Worm (Caenorhabditis elegans) whole organism, young adult: ENCODE results near the gene srbc-17.

Source experiments
- B0035.1 ChIP-seq: sonication (generic microtip); optimal IDR thresholded peaks from 2 replicates; lab custom pipeline; 2016; ENCODE audit warnings: missing genetic modification characterization, mild to moderate bottlenecking, missing compliant biosample characterization, missing genotype, missing genetic modification reagents
- F10E7.11 ChIP-seq: sonication (generic microtip); optimal IDR thresholded peaks from 2 replicates; lab custom pipeline; 2017; ENCODE audit warnings: mild to moderate bottlenecking, missing genetic modification characterization, moderate library complexity, missing compliant biosample characterization
- F33H1.4 ChIP-seq: fragments of 200-800 bp; sonication (Bioruptor generic); IDR thresholded peaks from 2 replicates; pipeline ENCODE4 v1.3.6; 2022; ENCODE audit warnings: missing genetic modification reagents, missing genetic modification characterization, missing compliant biosample characterization
- F57C9.4 ChIP-seq: sonication (generic microtip); optimal IDR thresholded peaks from 2 replicates; lab custom pipeline; 2017; ENCODE audit warnings: mild to moderate bottlenecking, missing genetic modification characterization, missing compliant biosample characterization
- K11D2.4 ChIP-seq: fragments of 200-800 bp; sonication (Bioruptor generic); IDR thresholded peaks from 2 replicates; pipeline ENCODE4 v1.3.6; 2022; ENCODE audit warnings: missing genetic modification reagents, missing genetic modification characterization, missing compliant biosample characterization
- K12H6.12 ChIP-seq: fragments of 200-800 bp; sonication (Bioruptor generic); optimal IDR thresholded peaks from 2 replicates; lab custom pipeline; 2018; ENCODE audit warnings: mild to moderate bottlenecking, missing genetic modification characterization, missing compliant biosample characterization
- T07F8.4 ChIP-seq: sonication (generic microtip); optimal IDR thresholded peaks from 2 replicates; lab custom pipeline; 2016; ENCODE audit warnings: mild to moderate bottlenecking, missing genetic modification characterization, moderate library complexity, missing compliant biosample characterization
- Y53G8AR.9 ChIP-seq: fragments of 200-800 bp; sonication (Bioruptor generic); conservative IDR thresholded peaks from 2 replicates; pipeline ENCODE4 v1.3.6; 2022; ENCODE audit warnings: missing genetic modification reagents, missing genetic modification characterization, missing compliant biosample characterization
- Y79H2A.3 ChIP-seq: fragments of 200-800 bp; sonication (Bioruptor generic); conservative IDR thresholded peaks from 2 replicates; pipeline ENCODE4 v1.3.6; 2022; ENCODE audit warnings: missing genetic modification reagents, missing genetic modification characterization, missing compliant biosample characterization
- Y95B8A.8 ChIP-seq: fragments of 200-800 bp; sonication (Bioruptor generic); IDR thresholded peaks from 2 replicates; pipeline ENCODE4 v1.3.6; 2022; ENCODE audit warnings: missing genetic modification reagents, missing genetic modification characterization, missing compliant biosample characterization
- aptf-3 ChIP-seq: fragments of 200-800 bp; sonication (Bioruptor generic); IDR thresholded peaks from 2 replicates; pipeline ENCODE4 v1.3.6; 2022; ENCODE audit warnings: missing genetic modification characterization, missing compliant biosample characterization
- athp-1 ChIP-seq: sonication (generic microtip); optimal IDR thresholded peaks from 2 replicates; lab custom pipeline; 2017; ENCODE audit warnings: mild to moderate bottlenecking, missing genetic modification characterization, missing compliant biosample characterization
- bed-2 ChIP-seq: fragments of 200-800 bp; sonication (Bioruptor generic); IDR thresholded peaks from 2 replicates; pipeline ENCODE4 v1.3.6; 2022; ENCODE audit warnings: missing genetic modification reagents, missing genetic modification characterization, missing compliant biosample characterization
- ccch-3 ChIP-seq: fragments of 200-800 bp; sonication (Bioruptor generic); optimal IDR thresholded peaks from 2 replicates; lab custom pipeline; 2018; ENCODE audit warnings: mild to moderate bottlenecking, missing genetic modification characterization, missing compliant biosample characterization
- cebp-1 ChIP-seq, 2 experiments: fragments of 200-800 bp in 1 of 2; sonication (Bioruptor generic) in 1 of 2; sonication (generic microtip) in 1 of 2; IDR thresholded peaks in 1 of 2; optimal IDR thresholded peaks in 1 of 2; 2 replicates each; pipeline versions ENCODE4 v1.3.6 to Lab custom; 2017 to 2022; ENCODE audit warnings: missing compliant biosample characterization in 2 of 2, missing genetic modification characterization in 2 of 2, mild to moderate bottlenecking in 1 of 2, missing genetic modification reagents in 1 of 2, moderate library complexity in 1 of 2
- ceh-58 ChIP-seq: fragments of 200-800 bp; sonication (Bioruptor generic); IDR thresholded peaks from 2 replicates; pipeline ENCODE4 v1.3.6; 2022; ENCODE audit warnings: missing genetic modification characterization, missing compliant biosample characterization
- dox-1 ChIP-seq: fragments of 200-800 bp; sonication (Bioruptor generic); IDR thresholded peaks from 2 replicates; pipeline ENCODE4 v1.3.6; 2022; ENCODE audit warnings: missing genetic modification reagents, missing genetic modification characterization, missing compliant biosample characterization
- dpff-1 ChIP-seq: sonication (generic microtip); optimal IDR thresholded peaks from 2 replicates; lab custom pipeline; 2017; ENCODE audit warnings: mild to moderate bottlenecking, missing genetic modification characterization, missing compliant biosample characterization
- egrh-3 ChIP-seq: fragments of 200-800 bp; sonication (Bioruptor generic); IDR thresholded peaks from 2 replicates; pipeline ENCODE4 v1.3.6; 2022; ENCODE audit warnings: missing genetic modification reagents, missing genetic modification characterization, missing compliant biosample characterization
- let-526 ChIP-seq: fragments of 200-800 bp; sonication (Bioruptor generic); IDR thresholded peaks from 2 replicates; pipeline ENCODE4 v1.3.6; 2022; ENCODE audit warnings: missing genetic modification reagents, missing genetic modification characterization, missing compliant biosample characterization
- let-607 ChIP-seq, 2 experiments: fragments of 200-800 bp in 1 of 2; sonication (Bioruptor generic) in 1 of 2; sonication (generic microtip) in 1 of 2; optimal IDR thresholded peaks; 2 replicates each; lab custom pipeline; 2016 to 2018; ENCODE audit warnings: mild to moderate bottlenecking in 2 of 2, missing compliant biosample characterization in 2 of 2, missing genetic modification characterization in 2 of 2, moderate library complexity in 2 of 2, missing genotype in 1 of 2
- lin-26 ChIP-seq: fragments of 200-800 bp; sonication (Bioruptor generic); IDR thresholded peaks from 2 replicates; pipeline ENCODE4 v1.3.6; 2022; ENCODE audit warnings: missing genetic modification reagents, missing genetic modification characterization, missing compliant biosample characterization
- lin-35 ChIP-seq, 3 experiments: fragments of 150-350 bp in 2 of 3; sonication (generic microtip) in 1 of 3; optimal IDR thresholded peaks; 2 replicates each; lab custom pipeline; 2014 to 2018; ENCODE audit warnings: missing biosample characterization in 3 of 3, missing genetic modification characterization in 3 of 3, missing genetic modification reagents in 3 of 3
- lsl-1 ChIP-seq: fragments of 200-800 bp; sonication (Bioruptor generic); optimal IDR thresholded peaks from 2 replicates; lab custom pipeline; 2018; ENCODE audit warnings: mild to moderate bottlenecking, missing genetic modification characterization, moderate library complexity, missing compliant biosample characterization
- mes-4 ChIP-seq: sonication (generic microtip); optimal IDR thresholded peaks from 2 replicates; lab custom pipeline; 2016; ENCODE audit warnings: missing genotype, missing genetic modification characterization, missing compliant biosample characterization
- nfya-1 ChIP-seq: sonication (generic microtip); optimal IDR thresholded peaks from 2 replicates; lab custom pipeline; 2017; ENCODE audit warnings: antibody characterized with exemption, missing compliant biosample characterization, missing genetic modification characterization, borderline replicate concordance; ENCODE audit not compliant: insufficient read depth
- nfyb-1 ChIP-seq: fragments of 200-800 bp; sonication (Bioruptor generic); IDR thresholded peaks from 2 replicates; pipeline ENCODE4 v1.3.6; 2022; ENCODE audit warnings: missing genetic modification reagents, missing genetic modification characterization, missing compliant biosample characterization
- nhr-120 ChIP-seq: fragments of 200-800 bp; sonication (Bioruptor generic); IDR thresholded peaks from 2 replicates; pipeline ENCODE4 v1.3.6; 2022; ENCODE audit warnings: missing genetic modification characterization, missing compliant biosample characterization
- nhr-80 ChIP-seq: sonication (generic microtip); optimal IDR thresholded peaks from 2 replicates; lab custom pipeline; 2016; ENCODE audit warnings: missing genetic modification characterization, missing compliant biosample characterization
- sea-2 ChIP-seq: fragments of 200-800 bp; sonication (Bioruptor generic); IDR thresholded peaks from 2 replicates; pipeline ENCODE4 v1.3.6; 2022; ENCODE audit warnings: missing genetic modification characterization, missing compliant biosample characterization
- snpc-4 ChIP-seq, 5 experiments: fragments of 150-350 bp in 1 of 5; sonication (generic microtip) in 4 of 5; optimal IDR thresholded peaks; 2 replicates each; lab custom pipeline; 2014 to 2018; ENCODE audit warnings: missing genetic modification characterization in 5 of 5, missing biosample characterization in 3 of 5, antibody characterized with exemption in 2 of 5, mild to moderate bottlenecking in 2 of 5, missing compliant biosample characterization in 2 of 5, missing genotype in 2 of 5, moderate library complexity in 2 of 5, missing genetic modification reagents in 1 of 5
- somi-1 ChIP-seq: fragments of 200-800 bp; sonication (Bioruptor generic); optimal IDR thresholded peaks from 2 replicates; lab custom pipeline; 2018; ENCODE audit warnings: mild to moderate bottlenecking, missing genetic modification characterization, missing compliant biosample characterization

srbc-17 gene

ce11 chrV:2134340-2134739 lies 43.2 kb upstream of the srbc-17 start:
- no peak for TF ChIP-seq somi-1
- TF ChIP-seq Y79H2A.3: no peak
- no peak for TF ChIP-seq T07F8.4
- peak in 1 of 3 experiments; percentile 9 for TF ChIP-seq lin-35 (GFP tag; optimal IDR thresholded peaks at IDR 0.05; lab: Kevin White, UChicago)
- TF ChIP-seq K11D2.4 (GFP tag; lab: Robert Waterston, UW): no peak
- TF ChIP-seq lsl-1 (GFP tag; lab: Kevin White, UChicago): no peak

- TF ChIP-seq F57C9.4 (no peak), nfyb-1 (GFP tag; lab: Robert Waterston, UW) (no peak), nhr-80 (tag; lab: Kevin White, UChicago) (peak; percentile 36), let-607 (tag; optimal IDR thresholded peaks at IDR 0.05; lab: Kevin White, UChicago) (no peak), athp-1 (no peak), K12H6.12 (peak; percentile 25), dox-1 (peak; percentile 49; the same call in 1 of the 2 replicates), cebp-1 (GFP tag; IDR thresholded peaks at IDR 0.05; lab: Robert Waterston, UW) (no peak), cebp-1 (tag; optimal IDR thresholded peaks at IDR 0.05; lab: Kevin White, UChicago) (peak; percentile 46), Y95B8A.8 (GFP tag; lab: Robert Waterston, UW) (no peak), egrh-3 (GFP tag; lab: Robert Waterston, UW) (peak; percentile 55), lin-35 (GFP tag; optimal IDR thresholded peaks at IDR 0.05; lab: Kevin White, UChicago) (peak in 1 of 3 experiments; percentile 16)
These were observed 42.2 kb upstream of the srbc-17 start for ce11 chrV:2135323-2135722.

- TF ChIP-seq dpff-1 (tag; lab: Kevin White, UChicago) (no peak), B0035.1 (tag; lab: Kevin White, UChicago) (no peak), nhr-80 (tag; lab: Kevin White, UChicago) (peak; percentile 53)
These were observed 40.5 kb upstream of the srbc-17 start for ce11 chrV:2137010-2137409.

- no peak for TF ChIP-seq ccch-3 (GFP tag; lab: Kevin White, UChicago)
- TF ChIP-seq F33H1.4 (GFP tag; lab: Robert Waterston, UW): no peak
- no peak for TF ChIP-seq ceh-58 (GFP tag; lab: Robert Waterston, UW)
- TF ChIP-seq K12H6.12: no peak
- no peak for TF ChIP-seq K11D2.4 (GFP tag; lab: Robert Waterston, UW)
- TF ChIP-seq bed-2 (GFP tag; lab: Robert Waterston, UW): no peak
- no peak for TF ChIP-seq F10E7.11
- TF ChIP-seq mes-4 (tag; lab: Kevin White, UChicago): no peak
- TF ChIP-seq sea-2 (GFP tag; lab: Robert Waterston, UW): no peak
- TF ChIP-seq let-526 (GFP tag; lab: Robert Waterston, UW): no peak
- TF ChIP-seq lin-26 (GFP tag; lab: Robert Waterston, UW): no peak
- no peak for TF ChIP-seq aptf-3 (GFP tag; lab: Robert Waterston, UW)
- no peak for TF ChIP-seq Y53G8AR.9 (GFP tag; lab: Robert Waterston, UW)
- TF ChIP-seq nhr-120: no peak
- no peak for TF ChIP-seq nfya-1 (tag; lab: Kevin White, UChicago)
- no peak for TF ChIP-seq snpc-4 (GFP tag; optimal IDR thresholded peaks at IDR 0.05; lab: Kevin White, UChicago)
- TF ChIP-seq snpc-4 (tag; optimal IDR thresholded peaks at IDR 0.05; lab: Kevin White, UChicago): no peak
These were observed 39.2 kb upstream of the srbc-17 start for ce11 chrV:2138287-2138686.
